Fruit fly (Drosophila melanogaster) whole organism, embryonic: ENCODE results near the gene wdn.

Experiments
- Atf6 ChIP-seq: fragments of 200-800 bp; sonication (Bioruptor generic); IDR thresholded peaks from 2 replicates; pipeline ENCODE4 v1.3.6; 2022; ENCODE audit warnings: missing biosample characterization, missing genetic modification characterization
- CG10654 ChIP-seq: fragments of 200-800 bp; sonication (Bioruptor generic); optimal IDR thresholded peaks from 2 replicates; lab custom pipeline; 2016; ENCODE audit warnings: missing biosample characterization, missing genetic modification characterization
- CG12071 ChIP-seq: fragments of 200-800 bp; sonication (Bioruptor generic); optimal IDR thresholded peaks from 3 replicates; lab custom pipeline; 2018; ENCODE audit warnings: missing biosample characterization, mild to moderate bottlenecking, missing genetic modification characterization
- CG12219 ChIP-seq: fragments of 200-800 bp; sonication (Bioruptor generic); optimal IDR thresholded peaks from 3 replicates; lab custom pipeline; 2018; ENCODE audit warnings: missing biosample characterization, mild to moderate bottlenecking, missing genetic modification characterization
- CG13296 ChIP-seq: fragments of 200-800 bp; sonication (Bioruptor generic); optimal IDR thresholded peaks from 3 replicates; lab custom pipeline; 2018; ENCODE audit warnings: missing biosample characterization, mild to moderate bottlenecking, missing genetic modification characterization
- CG14014 ChIP-seq: fragments of 200-800 bp; sonication (Bioruptor generic); IDR thresholded peaks from 2 replicates; pipeline ENCODE4 v1.3.6; 2022; ENCODE audit warnings: missing biosample characterization, missing genetic modification characterization
- CG15011 ChIP-seq: fragments of 200-800 bp; sonication (Bioruptor generic); optimal IDR thresholded peaks from 3 replicates; lab custom pipeline; 2018; ENCODE audit warnings: missing biosample characterization, mild to moderate bottlenecking, missing genetic modification characterization
- CG15269 ChIP-seq: fragments of 200-800 bp; sonication (Bioruptor generic); optimal IDR thresholded peaks from 2 replicates; lab custom pipeline; 2018; ENCODE audit warnings: missing biosample characterization, mild to moderate bottlenecking, missing genetic modification characterization, moderate library complexity
- CG1602 ChIP-seq: fragments of 200-800 bp; sonication (Bioruptor generic); optimal IDR thresholded peaks from 3 replicates; lab custom pipeline; 2016; ENCODE audit warnings: missing biosample characterization, missing genetic modification characterization
- CG1647 ChIP-seq: fragments of 200-800 bp; sonication (Bioruptor generic); optimal IDR thresholded peaks from 3 replicates; lab custom pipeline; 2016; ENCODE audit warnings: missing biosample characterization, missing genetic modification characterization
- CG17186 ChIP-seq: fragments of 200-800 bp; sonication (Bioruptor generic); optimal IDR thresholded peaks from 3 replicates; lab custom pipeline; 2017; ENCODE audit warnings: missing biosample characterization, missing genetic modification reagents, missing genetic modification characterization
- CG17328 ChIP-seq: fragments of 200-800 bp; sonication (Bioruptor generic); IDR thresholded peaks from 2 replicates; pipeline ENCODE4 v1.3.6; 2022; ENCODE audit warnings: missing biosample characterization, missing genetic modification characterization
- CG18599 ChIP-seq: fragments of 200-800 bp; sonication (Bioruptor generic); optimal IDR thresholded peaks from 3 replicates; lab custom pipeline; 2017; ENCODE audit warnings: missing biosample characterization, missing genetic modification characterization, mild to moderate bottlenecking, moderate library complexity, missing genetic modification reagents
- CG31224 ChIP-seq: fragments of 200-800 bp; sonication (Bioruptor generic); IDR thresholded peaks from 2 replicates; pipeline ENCODE4 v1.3.6; 2022; ENCODE audit warnings: missing biosample characterization, missing genetic modification characterization
- CG34224 ChIP-seq: fragments of 200-800 bp; sonication (Bioruptor generic); IDR thresholded peaks from 3 replicates; pipeline ENCODE4 v1.3.6; 2022; ENCODE audit warnings: missing biosample characterization, missing genetic modification characterization; ENCODE audit not compliant: partially characterized antibody
- CG9215 ChIP-seq: fragments of 200-800 bp; sonication (Bioruptor generic); IDR thresholded peaks from 2 replicates; pipeline ENCODE4 v1.3.6; 2022; ENCODE audit warnings: missing biosample characterization, missing genetic modification characterization
- Chrac-16 ChIP-seq: fragments of 200-800 bp; sonication (Bioruptor generic); optimal IDR thresholded peaks from 3 replicates; lab custom pipeline; 2016; ENCODE audit warnings: missing biosample characterization, missing genetic modification characterization
- Doc2 ChIP-seq: fragments of 200-800 bp; sonication (Bioruptor generic); IDR thresholded peaks from 2 replicates; pipeline ENCODE4 v1.3.6; 2022; ENCODE audit warnings: missing biosample characterization, missing genetic modification characterization
- Doc3 ChIP-seq: fragments of 200-800 bp; sonication (Bioruptor generic); IDR thresholded peaks from 3 replicates; pipeline ENCODE4 v1.3.6; 2022; ENCODE audit warnings: missing biosample characterization, missing genetic modification characterization; ENCODE audit not compliant: partially characterized antibody
- Drgx ChIP-seq: fragments of 200-800 bp; sonication (Bioruptor generic); IDR thresholded peaks from 2 replicates; pipeline ENCODE4 v1.3.6; 2022; ENCODE audit warnings: missing biosample characterization, missing genetic modification characterization
- Ets65A ChIP-seq: fragments of 200-800 bp; sonication (Bioruptor generic); peaks from one replicate; lab custom pipeline; 2016; ENCODE audit warnings: missing biosample characterization, missing genetic modification characterization
- H2.0 ChIP-seq: fragments of 200-800 bp; sonication (Bioruptor generic); IDR thresholded peaks from 2 replicates; pipeline ENCODE4 v1.3.6; 2022; ENCODE audit warnings: missing biosample characterization, missing genetic modification characterization
- HLH4C ChIP-seq: fragments of 200-800 bp; sonication (Bioruptor generic); IDR thresholded peaks from 3 replicates; pipeline ENCODE4 v1.3.6; 2022; ENCODE audit warnings: missing biosample characterization, missing genetic modification characterization; ENCODE audit not compliant: partially characterized antibody
- Hsf ChIP-seq: fragments of 200-800 bp; sonication (Bioruptor generic); optimal IDR thresholded peaks from 3 replicates; lab custom pipeline; 2016; ENCODE audit warnings: missing biosample characterization, missing genetic modification characterization
- Med ChIP-seq: fragments of 200-800 bp; sonication (Bioruptor generic); peaks from one replicate; lab custom pipeline; 2016; ENCODE audit warnings: missing biosample characterization, missing genetic modification characterization, mild to moderate bottlenecking, inconsistent platforms, moderate library complexity
- Myb ChIP-seq: fragments of 200-800 bp; sonication (Bioruptor generic); optimal IDR thresholded peaks from 2 replicates; lab custom pipeline; 2016; ENCODE audit warnings: missing biosample characterization, missing genetic modification characterization
- NFAT ChIP-seq: fragments of 200-800 bp; sonication (Bioruptor generic); IDR thresholded peaks from 2 replicates; pipeline ENCODE4 v1.3.6; 2022; ENCODE audit warnings: missing biosample characterization, missing genetic modification characterization
- Sox102F ChIP-seq: fragments of 200-800 bp; sonication (Bioruptor generic); optimal IDR thresholded peaks from 2 replicates; lab custom pipeline; 2018; ENCODE audit warnings: missing biosample characterization, mild to moderate bottlenecking, missing genetic modification characterization, moderate library complexity
- Sry-β ChIP-seq: fragments of 200-800 bp; sonication (Bioruptor generic); optimal IDR thresholded peaks from 2 replicates; lab custom pipeline; 2018; ENCODE audit warnings: missing biosample characterization, mild to moderate bottlenecking, missing genetic modification characterization, moderate library complexity
- Usf ChIP-seq: fragments of 200-800 bp; sonication (Bioruptor generic); optimal IDR thresholded peaks from 2 replicates; lab custom pipeline; 2017; ENCODE audit warnings: missing genotype, missing biosample characterization, missing genetic modification characterization
- al ChIP-seq: fragments of 200-800 bp; sonication (Bioruptor generic); IDR thresholded peaks from 2 replicates; pipeline ENCODE4 v1.3.6; 2022; ENCODE audit warnings: missing biosample characterization, missing genetic modification characterization
- az2 ChIP-seq: fragments of 200-800 bp; sonication (Bioruptor generic); optimal IDR thresholded peaks from 3 replicates; lab custom pipeline; 2016; ENCODE audit warnings: missing biosample characterization, missing genetic modification characterization
- cato ChIP-seq: fragments of 200-800 bp; sonication (Bioruptor generic); optimal IDR thresholded peaks from 2 replicates; lab custom pipeline; 2016; ENCODE audit warnings: missing biosample characterization, missing genetic modification characterization, borderline replicate concordance
- chm ChIP-seq: fragments of 200-800 bp; sonication (Bioruptor generic); IDR thresholded peaks from 2 replicates; pipeline ENCODE4 v1.3.6; 2022; ENCODE audit warnings: missing biosample characterization, missing genetic modification characterization
- crp ChIP-seq, 2 experiments: fragments of 200-800 bp; sonication (Bioruptor generic); optimal IDR thresholded peaks; 2 replicates in 1 of 2; 3 replicates in 1 of 2; lab custom pipeline; 2017; ENCODE audit warnings: missing biosample characterization in 2 of 2, missing genetic modification characterization in 2 of 2, mild to moderate bottlenecking in 1 of 2, moderate library complexity in 1 of 2
- dimm ChIP-seq: fragments of 200-800 bp; sonication (Bioruptor generic); IDR thresholded peaks from 2 replicates; pipeline ENCODE4 v1.3.6; 2022; ENCODE audit warnings: missing biosample characterization, missing genetic modification characterization
- ham ChIP-seq: fragments of 200-800 bp; sonication (Bioruptor generic); IDR thresholded peaks from 2 replicates; pipeline ENCODE4 v1.3.6; 2022; ENCODE audit warnings: missing biosample characterization, missing genetic modification characterization
- hb ChIP-seq: fragments of 200-800 bp; sonication (Bioruptor generic); IDR thresholded peaks from 3 replicates; pipeline ENCODE4 v1.3.6; 2022; ENCODE audit warnings: missing biosample characterization, missing genetic modification characterization; ENCODE audit not compliant: partially characterized antibody
- kah ChIP-seq: fragments of 200-800 bp; sonication (Bioruptor generic); optimal IDR thresholded peaks from 2 replicates; lab custom pipeline; 2018; ENCODE audit warnings: missing biosample characterization, mild to moderate bottlenecking, missing genetic modification characterization
- knrl ChIP-seq: fragments of 200-800 bp; sonication (Bioruptor generic); IDR thresholded peaks from 3 replicates; pipeline ENCODE4 v1.3.6; 2022; ENCODE audit warnings: missing biosample characterization, missing genetic modification characterization; ENCODE audit not compliant: partially characterized antibody
- lilli ChIP-seq: fragments of 200-800 bp; sonication (Bioruptor generic); optimal IDR thresholded peaks from 3 replicates; lab custom pipeline; 2016; ENCODE audit warnings: missing biosample characterization, missing genetic modification characterization
- lola ChIP-seq, 3 experiments: fragments of >200 bp in 2 of 3; fragments of 200-800 bp in 1 of 3; sonication (Bioruptor generic) in 1 of 3; optimal IDR thresholded peaks; 2 replicates each; lab custom pipeline; 2017 to 2019; ENCODE audit warnings: missing biosample characterization in 3 of 3, missing genetic modification characterization in 3 of 3, mild to moderate bottlenecking in 1 of 3, moderate library complexity in 1 of 3
- maf-S ChIP-seq: fragments of 200-800 bp; sonication (Bioruptor generic); optimal IDR thresholded peaks from 2 replicates; lab custom pipeline; 2016; ENCODE audit warnings: missing biosample characterization, missing genetic modification characterization
- nom ChIP-seq: fragments of 200-800 bp; sonication (Bioruptor generic); optimal IDR thresholded peaks from 2 replicates; lab custom pipeline; 2017; ENCODE audit warnings: missing biosample characterization, missing genetic modification characterization, mild to moderate bottlenecking, moderate library complexity, missing genetic modification reagents
- ro ChIP-seq: fragments of 200-800 bp; sonication (Bioruptor generic); IDR thresholded peaks from 2 replicates; pipeline ENCODE4 v1.3.6; 2022; ENCODE audit warnings: missing biosample characterization, missing genetic modification characterization
- sim ChIP-seq: fragments of 200-800 bp; sonication (Bioruptor generic); IDR thresholded peaks from 2 replicates; pipeline ENCODE4 v1.3.6; 2022; ENCODE audit warnings: missing biosample characterization, missing genetic modification characterization
- sob ChIP-seq: fragments of 200-800 bp; sonication (Bioruptor generic); IDR thresholded peaks from 2 replicates; pipeline ENCODE4 v1.3.6; 2022; ENCODE audit warnings: missing biosample characterization, missing genetic modification characterization
- tna ChIP-seq: fragments of 200-800 bp; sonication (Bioruptor generic); IDR thresholded peaks from 2 replicates; pipeline ENCODE4 v1.3.6; 2022; ENCODE audit warnings: missing biosample characterization, missing genetic modification characterization; ENCODE audit not compliant: partially characterized antibody
- ttk ChIP-seq: fragments of 200-800 bp; sonication (Bioruptor generic); IDR thresholded peaks from 2 replicates; pipeline ENCODE4 v2.1.2; 2022; ENCODE audit warnings: missing biosample characterization, missing genetic modification characterization

The wdn gene

DNA sequence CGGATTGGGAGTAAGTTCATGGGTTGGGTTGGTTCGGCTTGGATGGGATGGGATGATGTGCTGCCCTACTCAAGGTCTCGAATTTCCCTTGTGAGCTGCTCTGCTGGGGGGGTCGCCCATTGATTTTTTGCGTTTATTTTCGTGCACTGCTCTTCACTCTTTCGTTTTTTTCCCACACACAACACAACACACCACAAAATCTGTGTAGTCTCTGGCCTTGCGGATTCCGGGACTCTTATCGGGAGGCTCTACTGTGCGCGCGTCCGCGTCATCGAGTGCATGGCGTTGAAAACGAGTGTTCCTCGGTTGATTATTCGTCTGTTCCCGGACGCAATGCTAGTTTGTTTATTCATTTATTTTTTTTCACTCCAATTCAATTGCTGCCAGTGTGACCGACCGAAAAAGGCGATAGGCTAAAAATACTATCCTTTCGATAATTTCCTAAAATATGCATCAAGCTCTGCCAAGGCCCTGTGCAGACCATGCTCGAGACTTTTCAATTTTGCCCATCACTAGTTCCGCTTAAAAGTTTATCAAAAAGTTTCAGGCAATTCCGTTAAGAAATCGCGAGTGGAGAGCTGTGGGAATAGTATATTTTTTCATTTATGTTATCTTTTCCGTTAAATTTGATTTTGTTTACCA, 20.6 kb upstream of the wdn start, which contains the start of gene WASp (continued):
- TF ChIP-seq dimm (no peak), CG1647 (GFP tag; lab: Kevin White, UChicago) (peak; percentile 70), Doc3 (GFP tag; lab: Robert Waterston, UW) (no peak), Usf (peak; percentile 4), CG18599 (GFP tag; lab: Kevin White, UChicago) (peak; percentile 53), NFAT (GFP tag; lab: Robert Waterston, UW) (peak; percentile 62; the same call in 1 of the 2 replicates), crp (GFP tag; optimal IDR thresholded peaks at IDR 0.05; lab: Kevin White, UChicago) (peak in 1 of 2 experiments; percentile 54), CG17328 (GFP tag; lab: Robert Waterston, UW) (peak; percentile 68), lola (GFP tag; optimal IDR thresholded peaks at IDR 0.05; lab: Kevin White, UChicago) (peak in 1 of 3 experiments; percentile 37), CG10654 (GFP tag; lab: Kevin White, UChicago) (peak; percentile 55), H2.0 (GFP tag; lab: Robert Waterston, UW) (peak; percentile 66), CG13296 (no peak), cato (GFP tag; lab: Kevin White, UChicago) (peak; percentile 56), sim (0 out of 2 replicates have a peak, but pooled peaks have one; percentile 26), Hsf (GFP tag; lab: Kevin White, UChicago) (peak; percentile 81), nom (GFP tag; lab: Kevin White, UChicago) (peak; percentile 53), ttk (GFP tag; lab: Robert Waterston, UW) (peak; percentile 67), Sox102F (GFP tag; lab: Kevin White, UChicago) (peak; percentile 51), CG12219 (GFP tag; lab: Kevin White, UChicago) (peak; percentile 57), CG15269 (tag; lab: Kevin White, UChicago) (no peak), Ets65A (peak; percentile 99), maf-S (GFP tag; lab: Kevin White, UChicago) (peak; percentile 68), al (GFP tag; lab: Robert Waterston, UW) (peak; percentile 30; the same call in 1 of the 2 replicates), hb (no peak), Atf6 (peak; percentile 56; the same call in 1 of the 2 replicates), tna (no peak), CG17186 (GFP tag; lab: Kevin White, UChicago) (peak; percentile 65), Sry-β (GFP tag; lab: Kevin White, UChicago) (no peak), lilli (peak; percentile 79), CG34224 (GFP tag; lab: Robert Waterston, UW) (peak; percentile 32; the same call in 1 of the 3 replicates), Med (GFP tag; lab: Kevin White, UChicago) (peak; percentile 97), CG1602 (GFP tag; lab: Kevin White, UChicago) (peak; percentile 38), Drgx (GFP tag; lab: Robert Waterston, UW) (peak; percentile 49), ham (GFP tag; lab: Robert Waterston, UW) (no peak; the same call in 1 of the 2 replicates), sob (GFP tag; lab: Robert Waterston, UW) (peak; percentile 81), HLH4C (no peak), Myb (GFP tag; lab: Kevin White, UChicago) (peak; percentile 91), chm (GFP tag; lab: Robert Waterston, UW) (peak; percentile 77), kah (GFP tag; lab: Kevin White, UChicago) (no peak), CG9215 (no peak), Doc2 (no peak), CG31224 (GFP tag; lab: Robert Waterston, UW) (0 out of 2 replicates have a peak, but pooled peaks have one; percentile 29), Chrac-16 (no peak), az2 (GFP tag; lab: Kevin White, UChicago) (peak; percentile 32), CG14014 (GFP tag; lab: Robert Waterston, UW) (peak; percentile 59; the same call in 1 of the 2 replicates), ro (GFP tag; lab: Robert Waterston, UW) (no peak), CG12071 (GFP tag; lab: Kevin White, UChicago) (peak; percentile 71), knrl (GFP tag; lab: Robert Waterston, UW) (peak; percentile 47; the same call in 1 of the 3 replicates), CG15011 (GFP tag; lab: Kevin White, UChicago) (peak; percentile 32)
